Worm (Caenorhabditis elegans) whole organism, young adult: ENCODE data around the gene Y97E10AR.8.

ENCODE experiments used
- B0019.2 ChIP-seq: fragments of 200-800 bp; sonication (Bioruptor generic); conservative IDR thresholded peaks from 2 replicates; pipeline ENCODE4 v1.3.6; 2022; ENCODE audit warnings: missing genetic modification reagents, missing genetic modification characterization, missing compliant biosample characterization
- B0035.1 ChIP-seq: sonication (generic microtip); optimal IDR thresholded peaks from 2 replicates; lab custom pipeline; 2016; ENCODE audit warnings: missing genetic modification characterization, mild to moderate bottlenecking, missing compliant biosample characterization, missing genotype, missing genetic modification reagents
- C06A6.2 ChIP-seq: fragments of 200-800 bp; sonication (Bioruptor generic); conservative IDR thresholded peaks from 2 replicates; pipeline ENCODE4 v1.3.6; 2022; ENCODE audit warnings: missing genetic modification characterization, missing compliant biosample characterization
- F33H1.4 ChIP-seq: fragments of 200-800 bp; sonication (Bioruptor generic); IDR thresholded peaks from 2 replicates; pipeline ENCODE4 v1.3.6; 2022; ENCODE audit warnings: missing genetic modification reagents, missing genetic modification characterization, missing compliant biosample characterization
- K11D2.4 ChIP-seq: fragments of 200-800 bp; sonication (Bioruptor generic); IDR thresholded peaks from 2 replicates; pipeline ENCODE4 v1.3.6; 2022; ENCODE audit warnings: missing genetic modification reagents, missing genetic modification characterization, missing compliant biosample characterization
- K12H6.12 ChIP-seq: fragments of 200-800 bp; sonication (Bioruptor generic); optimal IDR thresholded peaks from 2 replicates; lab custom pipeline; 2018; ENCODE audit warnings: mild to moderate bottlenecking, missing genetic modification characterization, missing compliant biosample characterization
- Y53F4B.3 ChIP-seq: fragments of 200-800 bp; sonication (Bioruptor generic); IDR thresholded peaks from 2 replicates; pipeline ENCODE4 v1.3.6; 2022; ENCODE audit warnings: missing genetic modification reagents, missing genetic modification characterization, missing compliant biosample characterization
- Y53G8AR.9 ChIP-seq: fragments of 200-800 bp; sonication (Bioruptor generic); conservative IDR thresholded peaks from 2 replicates; pipeline ENCODE4 v1.3.6; 2022; ENCODE audit warnings: missing genetic modification reagents, missing genetic modification characterization, missing compliant biosample characterization
- Y56A3A.18 ChIP-seq: fragments of 200-800 bp; sonication (Bioruptor generic); IDR thresholded peaks from 2 replicates; pipeline ENCODE4 v1.3.6; 2022; ENCODE audit warnings: missing genetic modification reagents, missing genetic modification characterization, missing compliant biosample characterization
- Y95B8A.8 ChIP-seq: fragments of 200-800 bp; sonication (Bioruptor generic); IDR thresholded peaks from 2 replicates; pipeline ENCODE4 v1.3.6; 2022; ENCODE audit warnings: missing genetic modification reagents, missing genetic modification characterization, missing compliant biosample characterization
- ZK185.1 ChIP-seq: sonication (generic microtip); optimal IDR thresholded peaks from 2 replicates; lab custom pipeline; 2016; ENCODE audit warnings: mild to moderate bottlenecking, missing genetic modification characterization, missing compliant biosample characterization; ENCODE audit not compliant: poor library complexity, severe bottlenecking
- akir-1 ChIP-seq: fragments of 200-800 bp; sonication (Bioruptor generic); optimal IDR thresholded peaks from 2 replicates; lab custom pipeline; 2018; ENCODE audit warnings: mild to moderate bottlenecking, missing genetic modification characterization, moderate library complexity, missing compliant biosample characterization
- ama-1 ChIP-seq, 3 experiments: fragments of 150-350 bp in 1 of 3; sonication (generic microtip) in 2 of 3; optimal IDR thresholded peaks; 2 replicates each; lab custom pipeline; 2014 to 2018; ENCODE audit warnings: missing biosample characterization in 2 of 3, missing genetic modification characterization in 2 of 3, missing genetic modification reagents in 2 of 3
- atf-7 ChIP-seq: sonication (generic microtip); optimal IDR thresholded peaks from 2 replicates; lab custom pipeline; 2017; ENCODE audit warnings: mild to moderate bottlenecking, missing genetic modification characterization, missing compliant biosample characterization
- athp-1 ChIP-seq: sonication (generic microtip); optimal IDR thresholded peaks from 2 replicates; lab custom pipeline; 2017; ENCODE audit warnings: mild to moderate bottlenecking, missing genetic modification characterization, missing compliant biosample characterization
- ccch-3 ChIP-seq: fragments of 200-800 bp; sonication (Bioruptor generic); optimal IDR thresholded peaks from 2 replicates; lab custom pipeline; 2018; ENCODE audit warnings: mild to moderate bottlenecking, missing genetic modification characterization, missing compliant biosample characterization
- ceh-27 ChIP-seq: fragments of 200-800 bp; sonication (Bioruptor generic); optimal IDR thresholded peaks from 2 replicates; lab custom pipeline; 2018; ENCODE audit warnings: mild to moderate bottlenecking, missing genetic modification characterization, moderate library complexity, missing compliant biosample characterization
- ceh-58 ChIP-seq: fragments of 200-800 bp; sonication (Bioruptor generic); IDR thresholded peaks from 2 replicates; pipeline ENCODE4 v1.3.6; 2022; ENCODE audit warnings: missing genetic modification characterization, missing compliant biosample characterization
- chd-7 ChIP-seq: sonication (generic microtip); optimal IDR thresholded peaks from 2 replicates; lab custom pipeline; 2016; ENCODE audit warnings: mild to moderate bottlenecking, missing genetic modification characterization, moderate library complexity, missing compliant biosample characterization
- dox-1 ChIP-seq: fragments of 200-800 bp; sonication (Bioruptor generic); IDR thresholded peaks from 2 replicates; pipeline ENCODE4 v1.3.6; 2022; ENCODE audit warnings: missing genetic modification reagents, missing genetic modification characterization, missing compliant biosample characterization
- fkh-3 ChIP-seq: sonication (generic microtip); optimal IDR thresholded peaks from 2 replicates; lab custom pipeline; 2016; ENCODE audit warnings: mild to moderate bottlenecking, missing genetic modification characterization, missing compliant biosample characterization
- gei-17 ChIP-seq: fragments of 200-800 bp; sonication (Bioruptor generic); optimal IDR thresholded peaks from 2 replicates; lab custom pipeline; 2018; ENCODE audit warnings: mild to moderate bottlenecking, missing genetic modification characterization, missing compliant biosample characterization
- hmg-1.2 ChIP-seq: fragments of 200-800 bp; sonication (Bioruptor generic); IDR thresholded peaks from 2 replicates; pipeline ENCODE4 v1.3.6; 2022; ENCODE audit warnings: missing genetic modification reagents, missing genetic modification characterization, missing compliant biosample characterization
- hrde-1 ChIP-seq: sonication (generic microtip); optimal IDR thresholded peaks from 2 replicates; lab custom pipeline; 2016; ENCODE audit warnings: missing genetic modification characterization, mild to moderate bottlenecking, missing compliant biosample characterization, moderate library complexity, missing genotype, missing genetic modification reagents, borderline replicate concordance
- hsf-1 ChIP-seq: fragments of 200-800 bp; sonication (Bioruptor generic); IDR thresholded peaks from 2 replicates; pipeline ENCODE4 v1.3.6; 2022; ENCODE audit warnings: missing genetic modification reagents, missing genetic modification characterization, missing compliant biosample characterization
- let-607 ChIP-seq, 2 experiments: fragments of 200-800 bp in 1 of 2; sonication (Bioruptor generic) in 1 of 2; sonication (generic microtip) in 1 of 2; optimal IDR thresholded peaks; 2 replicates each; lab custom pipeline; 2016 to 2018; ENCODE audit warnings: mild to moderate bottlenecking in 2 of 2, missing compliant biosample characterization in 2 of 2, missing genetic modification characterization in 2 of 2, moderate library complexity in 2 of 2, missing genotype in 1 of 2
- lin-26 ChIP-seq: fragments of 200-800 bp; sonication (Bioruptor generic); IDR thresholded peaks from 2 replicates; pipeline ENCODE4 v1.3.6; 2022; ENCODE audit warnings: missing genetic modification reagents, missing genetic modification characterization, missing compliant biosample characterization
- lin-35 ChIP-seq, 3 experiments: fragments of 150-350 bp in 2 of 3; sonication (generic microtip) in 1 of 3; optimal IDR thresholded peaks; 2 replicates each; lab custom pipeline; 2014 to 2018; ENCODE audit warnings: missing biosample characterization in 3 of 3, missing genetic modification characterization in 3 of 3, missing genetic modification reagents in 3 of 3
- lin-40 ChIP-seq: sonication (generic microtip); optimal IDR thresholded peaks from 2 replicates; lab custom pipeline; 2016; ENCODE audit warnings: missing genetic modification characterization, mild to moderate bottlenecking, missing compliant biosample characterization, missing genotype, missing genetic modification reagents
- lir-1 ChIP-seq: fragments of 200-800 bp; sonication (Bioruptor generic); conservative IDR thresholded peaks from 2 replicates; pipeline ENCODE4 v1.3.6; 2022; ENCODE audit warnings: missing genetic modification reagents, missing genetic modification characterization, missing compliant biosample characterization
- lsl-1 ChIP-seq: fragments of 200-800 bp; sonication (Bioruptor generic); optimal IDR thresholded peaks from 2 replicates; lab custom pipeline; 2018; ENCODE audit warnings: mild to moderate bottlenecking, missing genetic modification characterization, moderate library complexity, missing compliant biosample characterization
- madf-10 ChIP-seq: sonication (generic microtip); optimal IDR thresholded peaks from 2 replicates; lab custom pipeline; 2016; ENCODE audit warnings: mild to moderate bottlenecking, missing genetic modification characterization, missing compliant biosample characterization
- nfyb-1 ChIP-seq: fragments of 200-800 bp; sonication (Bioruptor generic); IDR thresholded peaks from 2 replicates; pipeline ENCODE4 v1.3.6; 2022; ENCODE audit warnings: missing genetic modification reagents, missing genetic modification characterization, missing compliant biosample characterization
- nhr-27 ChIP-seq: fragments of 200-800 bp; sonication (Bioruptor generic); optimal IDR thresholded peaks from 2 replicates; lab custom pipeline; 2018; ENCODE audit warnings: mild to moderate bottlenecking, missing genetic modification characterization, moderate library complexity, missing compliant biosample characterization
- rcor-1 ChIP-seq: fragments of 200-800 bp; sonication (Bioruptor generic); IDR thresholded peaks from 2 replicates; pipeline ENCODE4 v1.3.6; 2022; ENCODE audit warnings: missing genetic modification reagents, missing genetic modification characterization, missing compliant biosample characterization
- rpc-1 ChIP-seq, 2 experiments: fragments of 150-350 bp in 1 of 2; sonication (generic microtip) in 1 of 2; optimal IDR thresholded peaks; 2 replicates each; lab custom pipeline; 2014 to 2018; ENCODE audit warnings: missing biosample characterization in 1 of 2, missing genetic modification characterization in 1 of 2, missing genetic modification reagents in 1 of 2, missing genotype in 1 of 2
- sdz-38 ChIP-seq: sonication (generic microtip); optimal IDR thresholded peaks from 2 replicates; lab custom pipeline; 2016; ENCODE audit warnings: missing genotype, missing genetic modification characterization, missing compliant biosample characterization
- somi-1 ChIP-seq: fragments of 200-800 bp; sonication (Bioruptor generic); optimal IDR thresholded peaks from 2 replicates; lab custom pipeline; 2018; ENCODE audit warnings: mild to moderate bottlenecking, missing genetic modification characterization, missing compliant biosample characterization
- xnd-1 ChIP-seq: sonication (generic microtip); optimal IDR thresholded peaks from 2 replicates; lab custom pipeline; 2016; ENCODE audit warnings: missing genotype, missing genetic modification reagents, missing genetic modification characterization, missing compliant biosample characterization
- ztf-25 ChIP-seq: fragments of 200-800 bp; sonication (Bioruptor generic); IDR thresholded peaks from 2 replicates; pipeline ENCODE4 v1.3.6; 2022; ENCODE audit warnings: missing genetic modification reagents, missing genetic modification characterization, missing compliant biosample characterization
- ztf-26 ChIP-seq: sonication (generic microtip); optimal IDR thresholded peaks from 2 replicates; lab custom pipeline; 2017; ENCODE audit warnings: missing genetic modification characterization, missing compliant biosample characterization

Gene Y97E10AR.8

ce11 chrV:8039085-8039525 lies 34.0 kb downstream of the Y97E10AR.8 start:
- TF ChIP-seq sdz-38 (tag; lab: Kevin White, UChicago) (no peak), xnd-1 (tag; lab: Kevin White, UChicago) (no peak), dox-1 (GFP tag; lab: Robert Waterston, UW) (0 out of 2 replicates have a peak, but pooled peaks have one; percentile 5), lin-40 (peak; percentile 1), atf-7 (tag; lab: Kevin White, UChicago) (peak; percentile 3), ztf-25 (no peak), lin-35 (GFP tag; optimal IDR thresholded peaks at IDR 0.05; lab: Kevin White, UChicago) (no peak), B0035.1 (tag; lab: Kevin White, UChicago) (peak; percentile 42), madf-10 (tag; lab: Kevin White, UChicago) (no peak), fkh-3 (tag; lab: Kevin White, UChicago) (no peak), Y53F4B.3 (GFP tag; lab: Robert Waterston, UW) (no peak), ama-1 (optimal IDR thresholded peaks at IDR 0.05; lab: Kevin White, UChicago) (peak; percentile 14), ama-1 (GFP tag; optimal IDR thresholded peaks at IDR 0.05; lab: Kevin White, UChicago) (no peak), athp-1 (tag; lab: Kevin White, UChicago) (no peak), gei-17 (peak; percentile 28), B0019.2 (GFP tag; lab: Robert Waterston, UW) (no peak), Y95B8A.8 (GFP tag; lab: Robert Waterston, UW) (0 out of 2 replicates have a peak, but pooled peaks have one; percentile 5), lin-26 (no peak), Y53G8AR.9 (GFP tag; lab: Robert Waterston, UW) (0 out of 2 replicates have a peak, but pooled peaks have one; percentile 33), chd-7 (tag; lab: Kevin White, UChicago) (no peak), nfyb-1 (GFP tag; lab: Robert Waterston, UW) (0 out of 2 replicates have a peak, but pooled peaks have one; percentile 48), K11D2.4 (GFP tag; lab: Robert Waterston, UW) (peak; percentile 68; the same call in 1 of the 2 replicates), hmg-1.2 (0 out of 2 replicates have a peak, but pooled peaks have one; percentile 15)
- TF ChIP-seq, all 124 proteins: peak for 11

ce11 chrV:8039606-8040005 lies 34.5 kb downstream of the Y97E10AR.8 start:
- TF ChIP-seq ceh-27 (GFP tag; lab: Kevin White, UChicago) (no peak), Y56A3A.18 (GFP tag; lab: Robert Waterston, UW) (0 out of 2 replicates have a peak, but pooled peaks have one; percentile 10)

- TF ChIP-seq nfyb-1 (GFP tag; lab: Robert Waterston, UW) (no peak), akir-1 (GFP tag; lab: Kevin White, UChicago) (no peak), rpc-1 (optimal IDR thresholded peaks at IDR 0.05; lab: Kevin White, UChicago) (peak; percentile 38), rpc-1 (tag; optimal IDR thresholded peaks at IDR 0.05; lab: Kevin White, UChicago) (no peak), ccch-3 (GFP tag; lab: Kevin White, UChicago) (no peak), ztf-26 (tag; lab: Kevin White, UChicago) (no peak), lir-1 (GFP tag; lab: Robert Waterston, UW) (no peak), let-607 (tag; optimal IDR thresholded peaks at IDR 0.05; lab: Kevin White, UChicago) (no peak), chd-7 (tag; lab: Kevin White, UChicago) (no peak), rcor-1 (GFP tag; lab: Robert Waterston, UW) (no peak), lin-35 (GFP tag; optimal IDR thresholded peaks at IDR 0.05; lab: Kevin White, UChicago) (no peak), nhr-27 (tag; lab: Kevin White, UChicago) (no peak), ZK185.1 (tag; lab: Kevin White, UChicago) (no peak), ceh-58 (no peak), lsl-1 (GFP tag; lab: Kevin White, UChicago) (no peak), dox-1 (GFP tag; lab: Robert Waterston, UW) (0 out of 2 replicates have a peak, but pooled peaks have one; percentile 5), somi-1 (GFP tag; lab: Kevin White, UChicago) (peak; percentile 54), hsf-1 (peak; percentile 89), hrde-1 (tag; lab: Kevin White, UChicago) (no peak), F33H1.4 (GFP tag; lab: Robert Waterston, UW) (no peak), C06A6.2 (no peak), ama-1 (optimal IDR thresholded peaks at IDR 0.05; lab: Kevin White, UChicago) (peak; percentile 86), ama-1 (GFP tag; optimal IDR thresholded peaks at IDR 0.05; lab: Kevin White, UChicago) (no peak), K12H6.12 (no peak), lin-40 (no peak), sdz-38 (tag; lab: Kevin White, UChicago) (no peak)
Observed at ce11 chrV:8040247-8041084, 35.4 kb downstream of the Y97E10AR.8 start.
